Fruit fly (Drosophila melanogaster) whole organism, embryonic: ENCODE results near the gene CG6966.
A peak's percentile ranks its signal among the peaks of the same experiment; 100 is the strongest.

Source experiments
- ATbp ChIP-seq: fragments of 200-800 bp; sonication (Bioruptor generic); optimal IDR thresholded peaks from 2 replicates; lab custom pipeline; 2017; ENCODE audit warnings: missing biosample characterization, mild to moderate bottlenecking, missing genetic modification characterization, missing genetic modification reagents
- Asciz ChIP-seq: fragments of 200-800 bp; sonication (Bioruptor generic); optimal IDR thresholded peaks from 2 replicates; lab custom pipeline; 2017; ENCODE audit warnings: missing biosample characterization, mild to moderate bottlenecking, missing genetic modification characterization, missing genetic modification reagents
- CG10654 ChIP-seq: fragments of 200-800 bp; sonication (Bioruptor generic); optimal IDR thresholded peaks from 2 replicates; lab custom pipeline; 2016; ENCODE audit warnings: missing biosample characterization, missing genetic modification characterization
- CG12155 ChIP-seq: fragments of 200-800 bp; sonication (Bioruptor generic); optimal IDR thresholded peaks from 3 replicates; lab custom pipeline; 2016; ENCODE audit warnings: missing biosample characterization, missing genetic modification characterization
- CG12219 ChIP-seq: fragments of 200-800 bp; sonication (Bioruptor generic); optimal IDR thresholded peaks from 3 replicates; lab custom pipeline; 2018; ENCODE audit warnings: missing biosample characterization, mild to moderate bottlenecking, missing genetic modification characterization
- CG12942 ChIP-seq: fragments of 200-800 bp; sonication (Bioruptor generic); optimal IDR thresholded peaks from 3 replicates; lab custom pipeline; 2016; ENCODE audit warnings: missing biosample characterization, missing genetic modification characterization
- CG15514 ChIP-seq: fragments of 200-800 bp; sonication (Bioruptor generic); optimal IDR thresholded peaks from 3 replicates; lab custom pipeline; 2017; ENCODE audit warnings: missing biosample characterization, missing genetic modification characterization, mild to moderate bottlenecking, moderate library complexity, missing genetic modification reagents
- CG17612 ChIP-seq: fragments of 200-800 bp; sonication (Bioruptor generic); IDR thresholded peaks from 2 replicates; pipeline ENCODE4 v1.3.6; 2022; ENCODE audit warnings: missing biosample characterization, missing genetic modification characterization
- CG17802 ChIP-seq: fragments of 200-800 bp; sonication (Bioruptor generic); optimal IDR thresholded peaks from 2 replicates; lab custom pipeline; 2018; ENCODE audit warnings: missing biosample characterization, mild to moderate bottlenecking, missing genetic modification characterization, moderate library complexity
- CG2678 ChIP-seq: fragments of 200-800 bp; sonication (Bioruptor generic); optimal IDR thresholded peaks from 3 replicates; lab custom pipeline; 2019; ENCODE audit warnings: missing biosample characterization, mild to moderate bottlenecking, missing genetic modification characterization, moderate library complexity
- CG2712 ChIP-seq: fragments of 200-800 bp; optimal IDR thresholded peaks from 3 replicates; lab custom pipeline; 2019; ENCODE audit warnings: missing biosample characterization, mild to moderate bottlenecking, missing genetic modification characterization, moderate library complexity
- CG31441 ChIP-seq: fragments of 200-800 bp; sonication (Bioruptor generic); IDR thresholded peaks from 2 replicates; pipeline ENCODE4 v1.3.6; 2022; ENCODE audit warnings: missing biosample characterization, missing genetic modification characterization
- CG32532 ChIP-seq: fragments of 200-800 bp; sonication (Bioruptor generic); IDR thresholded peaks from 2 replicates; pipeline ENCODE4 v1.3.6; 2022; ENCODE audit warnings: missing biosample characterization, missing genetic modification characterization
- CG34376 ChIP-seq: fragments of 200-800 bp; sonication (Bioruptor generic); optimal IDR thresholded peaks from 2 replicates; lab custom pipeline; 2018; ENCODE audit warnings: missing biosample characterization, mild to moderate bottlenecking, missing genetic modification characterization
- CG3838 ChIP-seq: fragments of 200-800 bp; sonication (Bioruptor generic); optimal IDR thresholded peaks from 3 replicates; lab custom pipeline; 2016; ENCODE audit warnings: missing biosample characterization, missing genetic modification characterization
- CG4820 ChIP-seq: fragments of 200-800 bp; sonication (Bioruptor generic); optimal IDR thresholded peaks from 3 replicates; lab custom pipeline; 2016; ENCODE audit warnings: missing biosample characterization, missing genetic modification characterization
- CG5180 ChIP-seq: fragments of 200-800 bp; sonication (Bioruptor generic); optimal IDR thresholded peaks from 3 replicates; lab custom pipeline; 2017; ENCODE audit warnings: missing biosample characterization, missing genetic modification characterization, mild to moderate bottlenecking, moderate library complexity, missing genetic modification reagents
- CG6765 ChIP-seq: fragments of 200-800 bp; sonication (Bioruptor generic); optimal IDR thresholded peaks from 3 replicates; lab custom pipeline; 2017; ENCODE audit warnings: missing biosample characterization, mild to moderate bottlenecking, missing genetic modification characterization
- CG6854 ChIP-seq: fragments of 200-800 bp; sonication (Bioruptor generic); optimal IDR thresholded peaks from 3 replicates; lab custom pipeline; 2017; ENCODE audit warnings: missing biosample characterization, mild to moderate bottlenecking, missing genetic modification characterization
- CG8359 ChIP-seq: fragments of 200-800 bp; sonication (Bioruptor generic); optimal IDR thresholded peaks from 2 replicates; lab custom pipeline; 2017; ENCODE audit warnings: missing biosample characterization, mild to moderate bottlenecking, missing genetic modification characterization, borderline replicate concordance
- CG9437 ChIP-seq: fragments of 200-800 bp; sonication (Bioruptor generic); optimal IDR thresholded peaks from 2 replicates; lab custom pipeline; 2018; ENCODE audit warnings: missing biosample characterization, mild to moderate bottlenecking, missing genetic modification characterization
- CG9876 ChIP-seq: fragments of 200-800 bp; sonication (Bioruptor generic); optimal IDR thresholded peaks from 2 replicates; lab custom pipeline; 2016; ENCODE audit warnings: missing biosample characterization, missing genetic modification characterization
- Chrac-16 ChIP-seq: fragments of 200-800 bp; sonication (Bioruptor generic); optimal IDR thresholded peaks from 3 replicates; lab custom pipeline; 2016; ENCODE audit warnings: missing biosample characterization, missing genetic modification characterization
- Dbx ChIP-seq: fragments of 200-800 bp; sonication (Bioruptor generic); IDR thresholded peaks from 3 replicates; pipeline ENCODE4 v1.3.6; 2022; ENCODE audit warnings: missing biosample characterization, missing genetic modification characterization
- Dref ChIP-seq: fragments of 200-800 bp; sonication (Bioruptor generic); IDR thresholded peaks from 2 replicates; pipeline ENCODE4 v1.3.6; 2022; ENCODE audit warnings: missing biosample characterization, missing genetic modification characterization
- Drgx ChIP-seq: fragments of 200-800 bp; sonication (Bioruptor generic); IDR thresholded peaks from 2 replicates; pipeline ENCODE4 v1.3.6; 2022; ENCODE audit warnings: missing biosample characterization, missing genetic modification characterization
- ERR ChIP-seq: fragments of 200-800 bp; sonication (Bioruptor generic); optimal IDR thresholded peaks from 2 replicates; lab custom pipeline; 2016; ENCODE audit warnings: missing biosample characterization, missing genetic modification characterization
- Hmr ChIP-seq: fragments of 200-800 bp; sonication (Bioruptor generic); optimal IDR thresholded peaks from 3 replicates; lab custom pipeline; 2017; ENCODE audit warnings: mild to moderate bottlenecking, missing biosample characterization, missing genetic modification reagents, missing genetic modification characterization
- Hmx ChIP-seq: fragments of 200-800 bp; sonication (Bioruptor generic); optimal IDR thresholded peaks from 2 replicates; lab custom pipeline; 2016; ENCODE audit warnings: missing biosample characterization, missing genetic modification characterization
- Hr51 ChIP-seq, 2 experiments: fragments of 200-800 bp; sonication (Bioruptor generic); optimal IDR thresholded peaks; 2 replicates in 1 of 2; 3 replicates in 1 of 2; lab custom pipeline; 2016 to 2018; ENCODE audit warnings: missing biosample characterization in 2 of 2, missing genetic modification characterization in 2 of 2, mild to moderate bottlenecking in 1 of 2, moderate library complexity in 1 of 2
- Mad ChIP-seq: fragments of 200-800 bp; sonication (Bioruptor generic); optimal IDR thresholded peaks from 2 replicates; lab custom pipeline; 2016; ENCODE audit warnings: missing biosample characterization, missing genetic modification characterization
- Optix ChIP-seq: fragments of 200-800 bp; sonication (Bioruptor generic); IDR thresholded peaks from 3 replicates; pipeline ENCODE4 v1.3.6; 2022; ENCODE audit warnings: missing biosample characterization, missing genetic modification characterization
- Sin3A ChIP-seq: fragments of >200 bp; optimal IDR thresholded peaks from 2 replicates; lab custom pipeline; 2018
- cg ChIP-seq: fragments of 200-800 bp; sonication (Bioruptor generic); optimal IDR thresholded peaks from 3 replicates; lab custom pipeline; 2019; ENCODE audit warnings: missing biosample characterization, mild to moderate bottlenecking, missing genetic modification characterization, moderate library complexity
- cwo ChIP-seq: fragments of 200-800 bp; sonication (Bioruptor generic); optimal IDR thresholded peaks from 3 replicates; lab custom pipeline; 2017; ENCODE audit warnings: missing biosample characterization, missing genetic modification characterization, mild to moderate bottlenecking, moderate library complexity, missing genetic modification reagents
- danr ChIP-seq: fragments of 200-800 bp; sonication (Bioruptor generic); IDR thresholded peaks from 2 replicates; pipeline ENCODE4 v1.3.6; 2022; ENCODE audit warnings: missing biosample characterization, missing genetic modification characterization
- disco-r ChIP-seq: fragments of 200-800 bp; sonication (Bioruptor generic); optimal IDR thresholded peaks from 2 replicates; lab custom pipeline; 2016; ENCODE audit warnings: missing biosample characterization, missing genetic modification characterization
- dysf ChIP-seq: fragments of 200-800 bp; sonication (Bioruptor generic); IDR thresholded peaks from 3 replicates; pipeline ENCODE4 v1.3.6; 2022; ENCODE audit warnings: missing biosample characterization, missing genetic modification characterization
- ems ChIP-seq: fragments of 200-800 bp; sonication (Bioruptor generic); optimal IDR thresholded peaks from 3 replicates; lab custom pipeline; 2016; ENCODE audit warnings: missing biosample characterization, missing genetic modification characterization
- esg ChIP-seq: fragments of 200-800 bp; sonication (Bioruptor generic); conservative IDR thresholded peaks from 2 replicates; pipeline ENCODE4 v1.3.6; 2022; ENCODE audit warnings: missing biosample characterization, missing genetic modification characterization
- gro ChIP-seq: fragments of 200-800 bp; sonication (Bioruptor generic); optimal IDR thresholded peaks from 2 replicates; lab custom pipeline; 2016; ENCODE audit warnings: missing biosample characterization, missing genetic modification characterization
- ken ChIP-seq: fragments of 200-800 bp; sonication (Bioruptor generic); IDR thresholded peaks from 3 replicates; pipeline ENCODE4 v1.3.6; 2022; ENCODE audit warnings: missing biosample characterization, missing genetic modification characterization
- lola ChIP-seq, 3 experiments: fragments of >200 bp in 2 of 3; fragments of 200-800 bp in 1 of 3; sonication (Bioruptor generic) in 1 of 3; optimal IDR thresholded peaks; 2 replicates each; lab custom pipeline; 2017 to 2019; ENCODE audit warnings: missing biosample characterization in 3 of 3, missing genetic modification characterization in 3 of 3, mild to moderate bottlenecking in 1 of 3, moderate library complexity in 1 of 3
- mam ChIP-seq: fragments of 200-800 bp; sonication (Bioruptor generic); optimal IDR thresholded peaks from 3 replicates; lab custom pipeline; 2016; ENCODE audit warnings: missing biosample characterization, missing genetic modification characterization
- mirr ChIP-seq: fragments of 200-800 bp; sonication (Bioruptor generic); optimal IDR thresholded peaks from 3 replicates; lab custom pipeline; 2018; ENCODE audit warnings: missing biosample characterization, mild to moderate bottlenecking, missing genetic modification characterization
- odd ChIP-seq: fragments of 200-800 bp; sonication (Bioruptor generic); optimal IDR thresholded peaks from 2 replicates; lab custom pipeline; 2017; ENCODE audit warnings: missing biosample characterization, mild to moderate bottlenecking, missing genetic modification characterization
- sens-2 ChIP-seq: fragments of 200-800 bp; sonication (Bioruptor generic); IDR thresholded peaks from 2 replicates; pipeline ENCODE4 v1.3.6; 2022; ENCODE audit warnings: missing biosample characterization, missing genetic modification characterization
- sim ChIP-seq: fragments of 200-800 bp; sonication (Bioruptor generic); IDR thresholded peaks from 2 replicates; pipeline ENCODE4 v1.3.6; 2022; ENCODE audit warnings: missing biosample characterization, missing genetic modification characterization
- slou ChIP-seq: fragments of 200-800 bp; sonication (Bioruptor generic); optimal IDR thresholded peaks from 3 replicates; lab custom pipeline; 2016; ENCODE audit warnings: missing biosample characterization, missing genetic modification characterization
- sob ChIP-seq: fragments of 200-800 bp; sonication (Bioruptor generic); IDR thresholded peaks from 2 replicates; pipeline ENCODE4 v1.3.6; 2022; ENCODE audit warnings: missing biosample characterization, missing genetic modification characterization

The CG6966 gene

dm6 chr3R:15087606-15088193, 7.7 kb downstream of the CG6966 start (continued):
- peak; percentile 88 for TF ChIP-seq CG4820
- TF ChIP-seq ems (GFP tag; lab: Kevin White, UChicago): peak; percentile 87
- peak; percentile 91 for TF ChIP-seq sob
- peak; percentile 95 for TF ChIP-seq dysf (GFP tag; lab: Robert Waterston, UW)
- TF ChIP-seq CG6854 (GFP tag; lab: Kevin White, UChicago): peak; percentile 18
- peak; percentile 67 for TF ChIP-seq CG9876 (GFP tag; lab: Kevin White, UChicago)
- TF ChIP-seq Dbx (GFP tag; lab: Robert Waterston, UW): peak; percentile 72
- TF ChIP-seq Hr51 (GFP tag; optimal IDR thresholded peaks at IDR 0.05; lab: Kevin White, UChicago): peak; percentile 65 to 88
- TF ChIP-seq CG6765 (GFP tag; lab: Kevin White, UChicago): peak; percentile 61
- peak; percentile 53 for TF ChIP-seq cwo (GFP tag; lab: Kevin White, UChicago)
- TF ChIP-seq CG5180: peak; percentile 67
- 0 out of 2 replicates have a peak, but pooled peaks have one; percentile 38 for TF ChIP-seq sim (GFP tag; lab: Robert Waterston, UW)
- TF ChIP-seq CG9437 (GFP tag; lab: Kevin White, UChicago): peak; percentile 62
- TF ChIP-seq CG2712 (tag; lab: Kevin White, UChicago): peak; percentile 86
- TF ChIP-seq gro (GFP tag; lab: Kevin White, UChicago): peak; percentile 79
- peak; percentile 74 for TF ChIP-seq Optix (GFP tag; lab: Robert Waterston, UW)
- peak; percentile 12 for TF ChIP-seq Hmx
- TF ChIP-seq CG34376 (GFP tag; lab: Kevin White, UChicago): no peak
- no peak for TF ChIP-seq mirr (GFP tag; lab: Kevin White, UChicago)
- TF ChIP-seq CG12219 (GFP tag; lab: Kevin White, UChicago): peak; percentile 72
- TF ChIP-seq CG17612 (GFP tag; lab: Robert Waterston, UW): peak; percentile 68
- TF ChIP-seq Mad (GFP tag; lab: Kevin White, UChicago): peak; percentile 56
- peak; percentile 89 for TF ChIP-seq danr (GFP tag; lab: Robert Waterston, UW)
- TF ChIP-seq CG32532: peak; percentile 88
- TF ChIP-seq cg (GFP tag; lab: Kevin White, UChicago): no peak
- peak; percentile 83 for TF ChIP-seq ATbp (GFP tag; lab: Kevin White, UChicago)
- peak; percentile 74 for TF ChIP-seq odd (GFP tag; lab: Kevin White, UChicago)
- peak; percentile 5 for TF ChIP-seq CG3838
- TF ChIP-seq Chrac-16 (GFP tag; lab: Kevin White, UChicago): peak; percentile 75
- TF ChIP-seq sens-2 (GFP tag; lab: Robert Waterston, UW): peak; percentile 76
- peak in 1 of 3 experiments; percentile 25 for TF ChIP-seq lola (GFP tag; optimal IDR thresholded peaks at IDR 0.05; lab: Kevin White, UChicago)
- no peak for TF ChIP-seq Sin3A
- peak; percentile 81 for TF ChIP-seq Asciz (GFP tag; lab: Kevin White, UChicago)
- TF ChIP-seq mam (GFP tag; lab: Kevin White, UChicago): peak; percentile 88
- peak; percentile 69 for TF ChIP-seq disco-r
- TF ChIP-seq Dref (GFP tag; lab: Robert Waterston, UW): no peak
- peak; percentile 72 for TF ChIP-seq ERR (GFP tag; lab: Kevin White, UChicago)
- peak; percentile 75 for TF ChIP-seq CG12155
- peak; percentile 62 for TF ChIP-seq CG15514
- peak; percentile 43 for TF ChIP-seq CG17802 (tag; lab: Kevin White, UChicago)
- peak; percentile 86 for TF ChIP-seq CG10654 (GFP tag; lab: Kevin White, UChicago)
- TF ChIP-seq slou (GFP tag; lab: Kevin White, UChicago): peak; percentile 59
- TF ChIP-seq CG2678: peak; percentile 86
- peak; percentile 74 for TF ChIP-seq Hmr (GFP tag; lab: Kevin White, UChicago)
- TF ChIP-seq Drgx: peak; percentile 43; the same call in 1 of the 2 replicates
- peak; percentile 65 for TF ChIP-seq CG12942 (GFP tag; lab: Kevin White, UChicago)
- TF ChIP-seq CG8359 (GFP tag; lab: Kevin White, UChicago): peak; percentile 39
- TF ChIP-seq ken: peak; percentile 88
- TF ChIP-seq CG31441: peak; percentile 89
- TF ChIP-seq esg (GFP tag; lab: Robert Waterston, UW): peak; percentile 88
